Worm (Caenorhabditis elegans): Measurements from ENCODE around the gene clec-232.

DNA sequence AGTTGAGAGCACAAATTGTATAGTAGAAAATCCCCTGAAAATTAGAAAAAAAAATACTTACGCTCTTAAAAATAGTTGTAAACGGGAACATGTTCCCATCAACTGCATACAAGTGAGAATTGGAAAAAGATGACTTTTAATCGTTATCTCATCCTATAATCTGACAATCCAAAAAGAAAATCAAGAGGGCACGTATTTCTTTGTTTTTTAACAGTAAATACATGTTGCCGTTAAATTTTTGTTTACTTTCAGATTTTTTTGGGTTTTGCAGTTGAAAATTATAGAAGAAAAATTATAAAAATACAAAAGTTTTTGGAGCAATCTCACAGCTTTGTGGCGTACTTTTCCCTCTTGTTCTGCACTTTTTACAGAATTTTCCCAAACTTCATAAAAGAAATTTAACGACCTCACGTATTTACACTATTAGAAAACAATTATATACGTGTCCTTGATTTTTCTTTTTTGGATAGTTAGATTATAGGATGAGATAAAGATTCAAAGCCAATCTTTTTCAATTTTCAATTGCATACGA, 20.8 kb downstream of the clec-232 start, which contains the start of the genes C06C6.9 and C06C6.8:
- TF ChIP-seq ceh-48 (tag; optimal IDR thresholded peaks at IDR 0.05) (no peak), dmd-4 (tag; optimal IDR thresholded peaks at IDR 0.05; ENCODE audit: borderline replicate concordance) (no peak), lim-6 (tag; optimal IDR thresholded peaks at IDR 0.05) (no peak), gmeb-2 (tag; optimal IDR thresholded peaks at IDR 0.05) (no peak), ceh-6 (GFP tag; optimal IDR thresholded peaks at IDR 0.05) (no peak), elt-4 (tag; optimal IDR thresholded peaks at IDR 0.05) (no peak), pqm-1 (tag; optimal IDR thresholded peaks at IDR 0.05) (no peak), T23F11.4 (GFP tag; optimal IDR thresholded peaks at IDR 0.05) (no peak), unc-86 (tag; optimal IDR thresholded peaks at IDR 0.05) (no peak), tbx-2 (tag; optimal IDR thresholded peaks at IDR 0.05) (no peak), unc-55 (GFP tag; optimal IDR thresholded peaks at IDR 0.05) (no peak), dve-1 (tag; optimal IDR thresholded peaks at IDR 0.05) (no peak)

Measured in whole organism, late embryonic.